Worm (Caenorhabditis elegans): ENCODE data around the gene Y17G9B.4.

DNA sequence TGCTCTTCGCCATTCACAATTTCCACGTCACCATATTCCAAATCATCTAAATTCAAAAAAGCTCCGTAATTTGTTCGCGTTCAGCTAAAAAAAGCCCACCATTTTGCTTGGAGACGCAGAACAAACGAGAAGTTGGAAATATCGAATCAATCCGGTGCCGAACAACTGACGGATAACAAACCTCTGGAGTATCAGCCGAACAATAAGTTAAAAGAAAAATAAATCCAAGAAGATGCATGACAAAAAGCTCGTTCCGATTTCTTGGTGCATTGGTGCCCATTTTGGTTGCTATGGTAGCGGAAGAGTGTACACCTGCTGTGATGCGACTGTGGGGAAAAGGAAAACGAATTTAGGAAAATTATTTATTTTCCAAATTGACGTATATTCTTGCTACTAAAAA, 4.4 kb upstream of the Y17G9B.4 start, which contains the start of gene tctn-1:
- TF ChIP-seq sup-37 (GFP tag; optimal IDR thresholded peaks at IDR 0.05) (no peak), mdl-1 (tag; optimal IDR thresholded peaks at IDR 0.05) (no peak), aly-2 (tag; optimal IDR thresholded peaks at IDR 0.05) (no peak)
